Fruit fly (Drosophila melanogaster) whole organism, embryonic: ENCODE results near the gene CG11617.

Source experiments
- B-H1 ChIP-seq: fragments of 200-800 bp; sonication (Bioruptor generic); IDR thresholded peaks from 3 replicates; pipeline ENCODE4 v1.3.6; 2022; ENCODE audit warnings: missing biosample characterization, missing genetic modification characterization
- CG1024 ChIP-seq: fragments of 200-800 bp; sonication (Bioruptor generic); IDR thresholded peaks from 2 replicates; pipeline ENCODE4 v1.3.6; 2022; ENCODE audit warnings: missing biosample characterization, missing genetic modification characterization
- CG11695 ChIP-seq: fragments of 200-800 bp; sonication (Bioruptor generic); IDR thresholded peaks from 3 replicates; pipeline ENCODE4 v1.3.6; 2022; ENCODE audit warnings: missing biosample characterization, missing genetic modification characterization
- CG13296 ChIP-seq: fragments of 200-800 bp; sonication (Bioruptor generic); optimal IDR thresholded peaks from 3 replicates; lab custom pipeline; 2018; ENCODE audit warnings: missing biosample characterization, mild to moderate bottlenecking, missing genetic modification characterization
- CG13424 ChIP-seq: fragments of 200-800 bp; sonication (Bioruptor generic); optimal IDR thresholded peaks from 2 replicates; lab custom pipeline; 2019; ENCODE audit warnings: missing biosample characterization, mild to moderate bottlenecking, missing genetic modification characterization, moderate library complexity
- CG16779 ChIP-seq: fragments of 200-800 bp; sonication (Bioruptor generic); IDR thresholded peaks from 2 replicates; pipeline ENCODE4 v1.3.6; 2022; ENCODE audit warnings: missing biosample characterization, missing genetic modification characterization
- CG2712 ChIP-seq: fragments of 200-800 bp; optimal IDR thresholded peaks from 3 replicates; lab custom pipeline; 2019; ENCODE audit warnings: missing biosample characterization, mild to moderate bottlenecking, missing genetic modification characterization, moderate library complexity
- CG32767 ChIP-seq: fragments of 200-800 bp; sonication (Bioruptor generic); IDR thresholded peaks from 2 replicates; pipeline ENCODE4 v1.3.6; 2022; ENCODE audit warnings: missing biosample characterization, missing genetic modification characterization
- CG34376 ChIP-seq: fragments of 200-800 bp; sonication (Bioruptor generic); optimal IDR thresholded peaks from 2 replicates; lab custom pipeline; 2018; ENCODE audit warnings: missing biosample characterization, mild to moderate bottlenecking, missing genetic modification characterization
- CG43689 ChIP-seq: fragments of 200-800 bp; sonication (Bioruptor generic); IDR thresholded peaks from 2 replicates; pipeline ENCODE4 v1.3.6; 2022; ENCODE audit warnings: missing biosample characterization, missing genetic modification characterization
- CG5245 ChIP-seq: fragments of 200-800 bp; sonication (Bioruptor generic); optimal IDR thresholded peaks from 3 replicates; lab custom pipeline; 2016; ENCODE audit warnings: missing biosample characterization, missing genetic modification characterization
- Ets65A ChIP-seq: fragments of 200-800 bp; sonication (Bioruptor generic); peaks from one replicate; lab custom pipeline; 2016; ENCODE audit warnings: missing biosample characterization, missing genetic modification characterization
- HLH4C ChIP-seq: fragments of 200-800 bp; sonication (Bioruptor generic); IDR thresholded peaks from 3 replicates; pipeline ENCODE4 v1.3.6; 2022; ENCODE audit warnings: missing biosample characterization, missing genetic modification characterization; ENCODE audit not compliant: partially characterized antibody
- Hr39 ChIP-seq: fragments of >200 bp; optimal IDR thresholded peaks from 2 replicates; lab custom pipeline; 2017
- Kr ChIP-seq: fragments of 200-800 bp; sonication (Bioruptor generic); optimal IDR thresholded peaks from 2 replicates; lab custom pipeline; 2017; ENCODE audit warnings: missing biosample characterization, mild to moderate bottlenecking, missing genetic modification characterization
- MTF-1 ChIP-seq: fragments of 200-800 bp; sonication (Bioruptor generic); optimal IDR thresholded peaks from 2 replicates; lab custom pipeline; 2018; ENCODE audit warnings: missing biosample characterization, mild to moderate bottlenecking, missing genetic modification characterization, borderline replicate concordance
- Nf-YA ChIP-seq: fragments of 200-800 bp; sonication (Bioruptor generic); IDR thresholded peaks from 2 replicates; pipeline ENCODE4 v1.3.6; 2022; ENCODE audit warnings: missing biosample characterization, missing genetic modification characterization
- YL-1 ChIP-seq: fragments of 200-800 bp; sonication (Bioruptor generic); optimal IDR thresholded peaks from 3 replicates; lab custom pipeline; 2017; ENCODE audit warnings: missing biosample characterization, mild to moderate bottlenecking, missing genetic modification characterization
- abd-A ChIP-seq: fragments of 200-800 bp; sonication (Bioruptor generic); optimal IDR thresholded peaks from 3 replicates; lab custom pipeline; 2019; ENCODE audit warnings: missing biosample characterization, mild to moderate bottlenecking, missing genetic modification characterization, moderate library complexity
- bigmax ChIP-seq: fragments of 200-800 bp; sonication (Bioruptor generic); optimal IDR thresholded peaks from 2 replicates; lab custom pipeline; 2018; ENCODE audit warnings: missing biosample characterization, mild to moderate bottlenecking, missing genetic modification characterization
- dm ChIP-seq: fragments of 200-800 bp; sonication (Bioruptor generic); optimal IDR thresholded peaks from 3 replicates; lab custom pipeline; 2016; ENCODE audit warnings: missing biosample characterization, missing genetic modification characterization
- gcm2 ChIP-seq: fragments of 200-800 bp; sonication (Bioruptor generic); optimal IDR thresholded peaks from 2 replicates; lab custom pipeline; 2016; ENCODE audit warnings: missing biosample characterization, missing genetic modification characterization
- gro ChIP-seq: fragments of 200-800 bp; sonication (Bioruptor generic); optimal IDR thresholded peaks from 2 replicates; lab custom pipeline; 2016; ENCODE audit warnings: missing biosample characterization, missing genetic modification characterization
- kah ChIP-seq: fragments of 200-800 bp; sonication (Bioruptor generic); optimal IDR thresholded peaks from 2 replicates; lab custom pipeline; 2018; ENCODE audit warnings: missing biosample characterization, mild to moderate bottlenecking, missing genetic modification characterization
- maf-S ChIP-seq: fragments of 200-800 bp; sonication (Bioruptor generic); optimal IDR thresholded peaks from 2 replicates; lab custom pipeline; 2016; ENCODE audit warnings: missing biosample characterization, missing genetic modification characterization
- onecut ChIP-seq: fragments of 200-800 bp; sonication (Bioruptor generic); IDR thresholded peaks from 2 replicates; pipeline ENCODE4 v1.3.6; 2022; ENCODE audit warnings: missing biosample characterization, missing genetic modification characterization
- pho ChIP-seq: fragments of 200-800 bp; sonication (Bioruptor generic); optimal IDR thresholded peaks from 2 replicates; lab custom pipeline; 2016; ENCODE audit warnings: missing biosample characterization, missing genetic modification characterization
- tap ChIP-seq: fragments of 200-800 bp; optimal IDR thresholded peaks from 3 replicates; lab custom pipeline; 2019; ENCODE audit warnings: missing biosample characterization, mild to moderate bottlenecking, missing genetic modification characterization, moderate library complexity
- trem ChIP-seq: fragments of 200-800 bp; optimal IDR thresholded peaks from 3 replicates; lab custom pipeline; 2019; ENCODE audit warnings: missing biosample characterization, mild to moderate bottlenecking, missing genetic modification characterization, moderate library complexity
- tup ChIP-seq: fragments of 200-800 bp; sonication (Bioruptor generic); optimal IDR thresholded peaks from 2 replicates; lab custom pipeline; 2016; ENCODE audit warnings: missing biosample characterization, mild to moderate bottlenecking, missing genetic modification characterization, moderate library complexity
- vvl ChIP-seq: fragments of 200-800 bp; sonication (Bioruptor generic); IDR thresholded peaks from 2 replicates; pipeline ENCODE4 v1.3.6; 2022; ENCODE audit warnings: missing biosample characterization, missing genetic modification characterization
- zfh2 ChIP-seq: fragments of 200-800 bp; sonication (Bioruptor generic); optimal IDR thresholded peaks from 2 replicates; lab custom pipeline; 2016; ENCODE audit warnings: missing biosample characterization, missing genetic modification characterization

CG11617 gene

dm6 chr2L:243123-243522, 36.0 kb upstream of the CG11617 start (continued):
- no peak for TF ChIP-seq tap
- no peak for TF ChIP-seq dm
- TF ChIP-seq CG11695 (GFP tag; lab: Robert Waterston, UW) = no peak
- no peak for TF ChIP-seq CG2712 (tag; lab: Kevin White, UChicago)
- no peak for TF ChIP-seq YL-1 (GFP tag; lab: Kevin White, UChicago)
- TF ChIP-seq bigmax = no peak

- TF ChIP-seq CG1024 (no peak), kah (GFP tag; lab: Kevin White, UChicago) (no peak), CG13296 (no peak), zfh2 (GFP tag; lab: Kevin White, UChicago) (no peak), Nf-YA (GFP tag; lab: Robert Waterston, UW) (no peak)
Measured at dm6 chr2L:241415-241814, 34.3 kb upstream of the CG11617 start.

dm6 chr2L:240176-240769, 33.2 kb upstream of the CG11617 start:
- TF ChIP-seq Ets65A (peak; percentile 87), CG43689 (GFP tag; lab: Robert Waterston, UW) (no peak)
- TF ChIP-seq, all 482 proteins: peak for 1

dm6 chr2L:232187-232586, 25.1 kb upstream of the CG11617 start, which contains the start of gene CG13693:
Gene CG13693 (plus strand): TSS chr2L:232487.
- no peak for TF ChIP-seq CG13424
- no peak for TF ChIP-seq CG13296
- TF ChIP-seq vvl (GFP tag; lab: Robert Waterston, UW) = no peak
- no peak for TF ChIP-seq CG34376 (GFP tag; lab: Kevin White, UChicago)
- TF ChIP-seq CG5245 (GFP tag; lab: Kevin White, UChicago) = no peak
- TF ChIP-seq gcm2 (GFP tag; lab: Kevin White, UChicago) = no peak
- no peak for TF ChIP-seq tup (GFP tag; lab: Kevin White, UChicago)
- TF ChIP-seq MTF-1 = no peak
- TF ChIP-seq onecut (GFP tag; lab: Robert Waterston, UW) = no peak
- TF ChIP-seq maf-S (GFP tag; lab: Kevin White, UChicago) = no peak
- TF ChIP-seq B-H1 (GFP tag; lab: Robert Waterston, UW) = no peak
- TF ChIP-seq, all 482 proteins: peak for 0

- TF ChIP-seq CG16779 (GFP tag; lab: Robert Waterston, UW) (no peak), Kr (no peak), trem (tag; lab: Kevin White, UChicago) (no peak), Hr39 (no peak), gro (GFP tag; lab: Kevin White, UChicago) (no peak), abd-A (no peak), pho (GFP tag; lab: Kevin White, UChicago) (no peak), Ets65A (peak; percentile 15)
Measured at dm6 chr2L:228246-228645, 21.1 kb upstream of the CG11617 start.

- TF ChIP-seq HLH4C (GFP tag; lab: Robert Waterston, UW) (0 out of 3 replicates have a peak, but pooled peaks have one; percentile 4), CG32767 (no peak)
Measured at dm6 chr2L:225386-225682, 18.2 kb upstream of the CG11617 start.
